Worm (Caenorhabditis elegans): ENCODE data around the gene glb-28.

ce11 chrX:15335636-15336035 is 18.6 kb upstream of the glb-28 start:
- TF ChIP-seq mdl-1 (tag; optimal IDR thresholded peaks at IDR 0.05) (no peak), fkh-10 (GFP tag; optimal IDR thresholded peaks at IDR 0.05) (no peak), ceh-82 (tag; optimal IDR thresholded peaks at IDR 0.05) (no peak), snu-23 (GFP tag; optimal IDR thresholded peaks at IDR 0.05) (no peak), egl-27 (tag; optimal IDR thresholded peaks at IDR 0.05) (no peak), pax-3 (tag; optimal IDR thresholded peaks at IDR 0.05) (no peak), ets-5 (GFP tag; IDR thresholded peaks at IDR 0.05) (no peak), ama-1 (optimal IDR thresholded peaks at IDR 0.05) (no peak)
